Fruit fly (Drosophila melanogaster): ENCODE results near the gene Fur1.

The Fur1 gene

DNA sequence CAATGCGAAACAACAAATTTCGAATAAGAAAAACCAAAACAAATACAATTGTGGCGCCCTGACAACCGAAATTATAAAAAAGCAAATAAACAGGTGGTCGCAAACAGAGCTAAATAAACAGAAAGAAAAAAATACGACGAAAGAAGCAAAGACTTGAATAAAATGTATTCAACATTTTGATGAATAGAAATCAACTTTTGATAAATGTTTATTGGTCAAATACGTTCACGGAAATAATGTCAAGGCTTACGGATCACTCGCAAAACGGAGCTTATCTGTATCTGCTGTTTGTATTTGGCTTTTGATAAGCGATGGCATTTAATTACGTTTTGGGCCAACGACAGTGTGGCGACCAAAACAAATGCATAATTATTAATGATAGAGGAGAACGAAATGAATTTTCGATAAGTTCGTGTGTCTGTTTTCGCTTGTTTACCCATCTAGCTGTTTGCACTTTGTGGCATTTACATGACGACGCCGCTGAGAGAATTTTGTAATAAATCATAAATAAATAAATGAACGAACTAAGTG is 19.6 kb downstream of the Fur1 start (continued):
- TF ChIP-seq CG13775 (GFP tag; optimal IDR thresholded peaks at IDR 0.05): peak; percentile 21
- TF ChIP-seq peb (GFP tag; IDR thresholded peaks at IDR 0.05): no peak
- peak; percentile 18 for TF ChIP-seq CG12104 (GFP tag; optimal IDR thresholded peaks at IDR 0.05)
- TF ChIP-seq PHDP (tag; optimal IDR thresholded peaks at IDR 0.05): peak; percentile 77
- no peak for TF ChIP-seq CG6175 (GFP tag; IDR thresholded peaks at IDR 0.05)
- TF ChIP-seq CG12391 (tag; optimal IDR thresholded peaks at IDR 0.05): peak; percentile 66
- peak; percentile 50 for TF ChIP-seq eyg (GFP tag; optimal IDR thresholded peaks at IDR 0.05)
- peak; percentile 67 for TF ChIP-seq sug (tag; optimal IDR thresholded peaks at IDR 0.05)
- peak; percentile 54 for TF ChIP-seq B-H2 (GFP tag; optimal IDR thresholded peaks at IDR 0.05)
- TF ChIP-seq bsh (GFP tag; optimal IDR thresholded peaks at IDR 0.05): peak in 1 of 2 experiments; percentile 11
- TF ChIP-seq CG12744 (GFP tag; optimal IDR thresholded peaks at IDR 0.05): peak; percentile 51
- TF ChIP-seq HmgZ (tag; optimal IDR thresholded peaks at IDR 0.05): peak; percentile 34
- TF ChIP-seq da (GFP tag; optimal IDR thresholded peaks at IDR 0.05): peak; percentile 19
- TF ChIP-seq CrebB (tag; optimal IDR thresholded peaks at IDR 0.05): peak; percentile 79
- TF ChIP-seq CG12659 (GFP tag; optimal IDR thresholded peaks at IDR 0.05): peak; percentile 26
- TF ChIP-seq Meics (GFP tag; optimal IDR thresholded peaks at IDR 0.05): peak; percentile 38
- peak; percentile 54 for TF ChIP-seq ATbp (GFP tag; optimal IDR thresholded peaks at IDR 0.05)
- TF ChIP-seq CG1024 (GFP tag; IDR thresholded peaks at IDR 0.05): 0 out of 2 replicates have a peak, but pooled peaks have one; percentile 16
- TF ChIP-seq bab2 (GFP tag; optimal IDR thresholded peaks at IDR 0.05): peak; percentile 21
- peak; percentile 14 for TF ChIP-seq CG9437 (GFP tag; optimal IDR thresholded peaks at IDR 0.05)
- TF ChIP-seq CG16863 (GFP tag; optimal IDR thresholded peaks at IDR 0.05): no peak
- TF ChIP-seq CG2875 (GFP tag; optimal IDR thresholded peaks at IDR 0.05): peak; percentile 58
- TF ChIP-seq pzg (GFP tag; optimal IDR thresholded peaks at IDR 0.05): no peak
- TF ChIP-seq vvl (GFP tag; IDR thresholded peaks at IDR 0.05): peak; percentile 22; the same call in 1 of the 2 replicates
- TF ChIP-seq Neu2 (GFP tag; optimal IDR thresholded peaks at IDR 0.05; ENCODE audit: borderline replicate concordance): no peak
- TF ChIP-seq CG1233 (GFP tag; optimal IDR thresholded peaks at IDR 0.05): peak; percentile 28
- TF ChIP-seq CG43689 (GFP tag; IDR thresholded peaks at IDR 0.05): no peak
- TF ChIP-seq Nf-YA (GFP tag; IDR thresholded peaks at IDR 0.05): 0 out of 2 replicates have a peak, but pooled peaks have one; percentile 32
- TF ChIP-seq lov (optimal IDR thresholded peaks at IDR 0.05): no peak
- TF ChIP-seq lov (GFP tag; IDR thresholded peaks at IDR 0.05): 0 out of 3 replicates have a peak, but pooled peaks have one; percentile 20
- TF ChIP-seq salm (tag; optimal IDR thresholded peaks at IDR 0.05): peak; percentile 65
- no peak for TF ChIP-seq zf30C (GFP tag; optimal IDR thresholded peaks at IDR 0.05)
- TF ChIP-seq ERR (GFP tag; optimal IDR thresholded peaks at IDR 0.05): no peak
- TF ChIP-seq Myb (GFP tag; optimal IDR thresholded peaks at IDR 0.05): peak; percentile 30
- TF ChIP-seq fd64A (GFP tag; optimal IDR thresholded peaks at IDR 0.05): peak; percentile 32
- peak; percentile 61 for TF ChIP-seq scrt (GFP tag; optimal IDR thresholded peaks at IDR 0.05)
- 0 out of 2 replicates have a peak, but pooled peaks have one; percentile 21 for TF ChIP-seq sens-2 (GFP tag; IDR thresholded peaks at IDR 0.05)
- TF ChIP-seq Sox102F (GFP tag; optimal IDR thresholded peaks at IDR 0.05): peak; percentile 34
- peak; percentile 74 for TF ChIP-seq CG8924 (tag; optimal IDR thresholded peaks at IDR 0.05)
- TF ChIP-seq mirr (GFP tag; optimal IDR thresholded peaks at IDR 0.05): peak; percentile 77
- TF ChIP-seq MTF-1 (GFP tag; optimal IDR thresholded peaks at IDR 0.05; ENCODE audit: borderline replicate concordance): peak; percentile 13
- TF ChIP-seq kah (GFP tag; optimal IDR thresholded peaks at IDR 0.05): peak; percentile 81
- peak; percentile 23 for TF ChIP-seq CG18011 (GFP tag; optimal IDR thresholded peaks at IDR 0.05)
- peak; percentile 87 for TF ChIP-seq run (tag; optimal IDR thresholded peaks at IDR 0.05)
- peak; percentile 7; the same call in 1 of the 2 replicates for TF ChIP-seq CG31441 (GFP tag; IDR thresholded peaks at IDR 0.05)
- peak; percentile 46 for TF ChIP-seq kni (GFP tag; optimal IDR thresholded peaks at IDR 0.05)
- TF ChIP-seq CG6254 (GFP tag; optimal IDR thresholded peaks at IDR 0.05): peak; percentile 53
- TF ChIP-seq CG18599 (GFP tag; optimal IDR thresholded peaks at IDR 0.05): peak; percentile 61
- peak; percentile 29; the same call in 1 of the 2 replicates for TF ChIP-seq CG10321 (GFP tag; IDR thresholded peaks at IDR 0.05)
